Fruit fly (Drosophila melanogaster) whole organism, embryonic: ENCODE results near the gene capu.

Source experiments
- ATbp ChIP-seq: fragments of 200-800 bp; sonication (Bioruptor generic); optimal IDR thresholded peaks from 2 replicates; lab custom pipeline; 2017; ENCODE audit warnings: missing biosample characterization, mild to moderate bottlenecking, missing genetic modification characterization, missing genetic modification reagents
- Adf1 ChIP-seq: fragments of 200-800 bp; sonication (Bioruptor generic); IDR thresholded peaks from 2 replicates; pipeline ENCODE4 v1.3.6; 2022; ENCODE audit warnings: missing biosample characterization, missing genetic modification characterization
- Asciz ChIP-seq: fragments of 200-800 bp; sonication (Bioruptor generic); optimal IDR thresholded peaks from 2 replicates; lab custom pipeline; 2017; ENCODE audit warnings: missing biosample characterization, mild to moderate bottlenecking, missing genetic modification characterization, missing genetic modification reagents
- C15 ChIP-seq: fragments of 200-800 bp; sonication (Bioruptor generic); IDR thresholded peaks from 3 replicates; pipeline ENCODE4 v1.3.6; 2022; ENCODE audit warnings: missing biosample characterization, missing genetic modification characterization
- CG10321 ChIP-seq: fragments of 200-800 bp; sonication (Bioruptor generic); IDR thresholded peaks from 2 replicates; pipeline ENCODE4 v1.3.6; 2022; ENCODE audit warnings: missing biosample characterization, missing genetic modification characterization
- CG11247 ChIP-seq: fragments of 200-800 bp; sonication (Bioruptor generic); IDR thresholded peaks from 2 replicates; pipeline ENCODE4 v1.3.6; 2022; ENCODE audit warnings: missing biosample characterization, missing genetic modification characterization
- CG12299 ChIP-seq: fragments of 200-800 bp; sonication (Bioruptor generic); optimal IDR thresholded peaks from 2 replicates; lab custom pipeline; 2018; ENCODE audit warnings: missing biosample characterization, mild to moderate bottlenecking, missing genetic modification characterization
- CG1233 ChIP-seq: fragments of 200-800 bp; sonication (Bioruptor generic); optimal IDR thresholded peaks from 4 replicates; lab custom pipeline; 2018; ENCODE audit warnings: missing biosample characterization, mild to moderate bottlenecking, missing genetic modification characterization
- CG15514 ChIP-seq: fragments of 200-800 bp; sonication (Bioruptor generic); optimal IDR thresholded peaks from 3 replicates; lab custom pipeline; 2017; ENCODE audit warnings: missing biosample characterization, missing genetic modification characterization, mild to moderate bottlenecking, moderate library complexity, missing genetic modification reagents
- CG1603 ChIP-seq: fragments of 200-800 bp; sonication (Bioruptor generic); optimal IDR thresholded peaks from 2 replicates; lab custom pipeline; 2019; ENCODE audit warnings: missing biosample characterization, mild to moderate bottlenecking, missing genetic modification characterization, moderate library complexity
- CG16815 ChIP-seq: fragments of 200-800 bp; sonication (Bioruptor generic); optimal IDR thresholded peaks from 3 replicates; lab custom pipeline; 2017; ENCODE audit warnings: missing biosample characterization, mild to moderate bottlenecking, missing genetic modification characterization
- CG18619 ChIP-seq: fragments of 200-800 bp; sonication (Bioruptor generic); optimal IDR thresholded peaks from 3 replicates; lab custom pipeline; 2017; ENCODE audit warnings: missing biosample characterization, mild to moderate bottlenecking, missing genetic modification characterization
- CG18764 ChIP-seq: fragments of 200-800 bp; sonication (Bioruptor generic); optimal IDR thresholded peaks from 3 replicates; lab custom pipeline; 2016; ENCODE audit warnings: missing biosample characterization, missing genetic modification characterization
- CG31441 ChIP-seq: fragments of 200-800 bp; sonication (Bioruptor generic); IDR thresholded peaks from 2 replicates; pipeline ENCODE4 v1.3.6; 2022; ENCODE audit warnings: missing biosample characterization, missing genetic modification characterization
- CG3163 ChIP-seq: fragments of 200-800 bp; sonication (Bioruptor generic); optimal IDR thresholded peaks from 3 replicates; lab custom pipeline; 2016; ENCODE audit warnings: missing biosample characterization, missing genetic modification characterization
- CG6175 ChIP-seq: fragments of 200-800 bp; sonication (Bioruptor generic); IDR thresholded peaks from 3 replicates; pipeline ENCODE4 v1.3.6; 2022; ENCODE audit warnings: missing biosample characterization, missing genetic modification characterization
- CG7372 ChIP-seq: fragments of 200-800 bp; sonication (Bioruptor generic); IDR thresholded peaks from 2 replicates; pipeline ENCODE4 v1.3.6; 2022; ENCODE audit warnings: missing biosample characterization, missing genetic modification characterization
- CG7963 ChIP-seq: fragments of 200-800 bp; sonication (Bioruptor generic); IDR thresholded peaks from 3 replicates; pipeline ENCODE4 v1.3.6; 2022; ENCODE audit warnings: missing biosample characterization, missing genetic modification characterization; ENCODE audit not compliant: partially characterized antibody
- CG8281 ChIP-seq: fragments of 200-800 bp; sonication (Bioruptor generic); optimal IDR thresholded peaks from 2 replicates; lab custom pipeline; 2018; ENCODE audit warnings: missing biosample characterization, mild to moderate bottlenecking, missing genetic modification characterization, moderate library complexity
- Ets97D ChIP-seq: fragments of 200-800 bp; sonication (Bioruptor generic); optimal IDR thresholded peaks from 3 replicates; lab custom pipeline; 2016; ENCODE audit warnings: missing biosample characterization, missing genetic modification characterization
- Lhr ChIP-seq: fragments of 200-800 bp; sonication (Bioruptor generic); optimal IDR thresholded peaks from 3 replicates; lab custom pipeline; 2017; ENCODE audit warnings: mild to moderate bottlenecking, missing biosample characterization, missing genetic modification reagents, missing genetic modification characterization
- Med ChIP-seq: fragments of 200-800 bp; sonication (Bioruptor generic); peaks from one replicate; lab custom pipeline; 2016; ENCODE audit warnings: missing biosample characterization, missing genetic modification characterization, mild to moderate bottlenecking, inconsistent platforms, moderate library complexity
- NfI ChIP-seq: fragments of 200-800 bp; sonication (Bioruptor generic); optimal IDR thresholded peaks from 3 replicates; lab custom pipeline; 2018; ENCODE audit warnings: missing biosample characterization, mild to moderate bottlenecking, missing genetic modification characterization, moderate library complexity
- Opbp ChIP-seq: fragments of 200-800 bp; sonication (Bioruptor generic); IDR thresholded peaks from 3 replicates; pipeline ENCODE4 v1.3.6; 2022; ENCODE audit warnings: missing biosample characterization, missing genetic modification characterization; ENCODE audit not compliant: partially characterized antibody
- Rfx ChIP-seq: fragments of 200-800 bp; sonication (Bioruptor generic); IDR thresholded peaks from 2 replicates; pipeline ENCODE4 v1.3.6; 2022; ENCODE audit warnings: missing biosample characterization, missing genetic modification characterization
- Sry-β ChIP-seq: fragments of 200-800 bp; sonication (Bioruptor generic); optimal IDR thresholded peaks from 2 replicates; lab custom pipeline; 2018; ENCODE audit warnings: missing biosample characterization, mild to moderate bottlenecking, missing genetic modification characterization, moderate library complexity
- Tbp ChIP-seq: fragments of >200 bp; optimal IDR thresholded peaks from 2 replicates; lab custom pipeline; 2018; ENCODE audit warnings: missing biosample characterization, missing genetic modification characterization
- amos ChIP-seq: fragments of 200-800 bp; sonication (Bioruptor generic); IDR thresholded peaks from 2 replicates; pipeline ENCODE4 v1.3.6; 2022; ENCODE audit warnings: missing biosample characterization, missing genetic modification characterization; ENCODE audit not compliant: partially characterized antibody
- aop ChIP-seq: fragments of 200-800 bp; sonication (Bioruptor generic); IDR thresholded peaks from 2 replicates; pipeline ENCODE4 v1.3.6; 2022; ENCODE audit warnings: missing biosample characterization, missing genetic modification characterization
- br ChIP-seq: fragments of >200 bp; optimal IDR thresholded peaks from 2 replicates; lab custom pipeline; 2017
- btn ChIP-seq: fragments of 200-800 bp; sonication (Bioruptor generic); optimal IDR thresholded peaks from 2 replicates; lab custom pipeline; 2016; ENCODE audit warnings: missing biosample characterization, missing genetic modification characterization
- cas ChIP-seq: fragments of 200-800 bp; sonication (Bioruptor generic); IDR thresholded peaks from 2 replicates; pipeline ENCODE4 v1.3.6; 2022; ENCODE audit warnings: missing biosample characterization, missing genetic modification characterization
- cg ChIP-seq: fragments of 200-800 bp; sonication (Bioruptor generic); optimal IDR thresholded peaks from 3 replicates; lab custom pipeline; 2019; ENCODE audit warnings: missing biosample characterization, mild to moderate bottlenecking, missing genetic modification characterization, moderate library complexity
- corto ChIP-seq: fragments of 200-800 bp; sonication (Bioruptor generic); optimal IDR thresholded peaks from 2 replicates; lab custom pipeline; 2016; ENCODE audit warnings: missing biosample characterization, mild to moderate bottlenecking, missing genetic modification characterization, moderate library complexity
- dysf ChIP-seq: fragments of 200-800 bp; sonication (Bioruptor generic); IDR thresholded peaks from 3 replicates; pipeline ENCODE4 v1.3.6; 2022; ENCODE audit warnings: missing biosample characterization, missing genetic modification characterization
- exex ChIP-seq: fragments of 200-800 bp; sonication (Bioruptor generic); optimal IDR thresholded peaks from 4 replicates; lab custom pipeline; 2018; ENCODE audit warnings: missing biosample characterization, mild to moderate bottlenecking, missing genetic modification characterization, moderate library complexity
- eyg ChIP-seq: fragments of 200-800 bp; sonication (Bioruptor generic); optimal IDR thresholded peaks from 3 replicates; lab custom pipeline; 2016; ENCODE audit warnings: missing biosample characterization, missing genetic modification characterization
- fd64A ChIP-seq: fragments of 200-800 bp; sonication (Bioruptor generic); optimal IDR thresholded peaks from 3 replicates; lab custom pipeline; 2018; ENCODE audit warnings: missing biosample characterization, mild to moderate bottlenecking, missing genetic modification characterization
- insv ChIP-seq, 2 experiments: fragments of 200-800 bp; sonication (Bioruptor generic); optimal IDR thresholded peaks; 3 replicates each; lab custom pipeline; 2016 to 2018; ENCODE audit warnings: missing biosample characterization in 2 of 2, missing genetic modification characterization in 2 of 2
- klu ChIP-seq: fragments of 200-800 bp; sonication (Bioruptor generic); IDR thresholded peaks from 2 replicates; pipeline ENCODE4 v1.3.6; 2022; ENCODE audit warnings: missing biosample characterization, missing genetic modification characterization
- kni ChIP-seq: fragments of 200-800 bp; sonication (Bioruptor generic); optimal IDR thresholded peaks from 3 replicates; lab custom pipeline; 2017; ENCODE audit warnings: mild to moderate bottlenecking, missing biosample characterization, missing genetic modification reagents, missing genetic modification characterization
- lola ChIP-seq, 3 experiments: fragments of >200 bp in 2 of 3; fragments of 200-800 bp in 1 of 3; sonication (Bioruptor generic) in 1 of 3; optimal IDR thresholded peaks; 2 replicates each; lab custom pipeline; 2017 to 2019; ENCODE audit warnings: missing biosample characterization in 3 of 3, missing genetic modification characterization in 3 of 3, mild to moderate bottlenecking in 1 of 3, moderate library complexity in 1 of 3
- nerfin-2 ChIP-seq: fragments of 200-800 bp; sonication (Bioruptor generic); IDR thresholded peaks from 2 replicates; pipeline ENCODE4 v1.3.6; 2022; ENCODE audit warnings: missing biosample characterization, missing genetic modification characterization; ENCODE audit not compliant: partially characterized antibody
- onecut ChIP-seq: fragments of 200-800 bp; sonication (Bioruptor generic); IDR thresholded peaks from 2 replicates; pipeline ENCODE4 v1.3.6; 2022; ENCODE audit warnings: missing biosample characterization, missing genetic modification characterization
- pros ChIP-seq: fragments of 200-800 bp; sonication (Bioruptor generic); optimal IDR thresholded peaks from 3 replicates; lab custom pipeline; 2019; ENCODE audit warnings: missing biosample characterization, mild to moderate bottlenecking, missing genetic modification characterization, moderate library complexity
- rib ChIP-seq: fragments of 200-800 bp; sonication (Bioruptor generic); IDR thresholded peaks from 2 replicates; pipeline ENCODE4 v1.3.6; 2022; ENCODE audit warnings: missing biosample characterization, missing genetic modification characterization
- ssp ChIP-seq: fragments of 200-800 bp; sonication (Bioruptor generic); IDR thresholded peaks from 2 replicates; pipeline ENCODE4 v1.3.6; 2022; ENCODE audit warnings: missing biosample characterization, missing genetic modification characterization
- stc ChIP-seq: fragments of 200-800 bp; sonication (Bioruptor generic); IDR thresholded peaks from 2 replicates; pipeline ENCODE4 v1.3.6; 2022; ENCODE audit warnings: missing biosample characterization, missing genetic modification characterization
- tin ChIP-seq: fragments of 200-800 bp; sonication (Bioruptor generic); optimal IDR thresholded peaks from 3 replicates; lab custom pipeline; 2016; ENCODE audit warnings: missing biosample characterization, missing genetic modification characterization
- toy ChIP-seq: fragments of 200-800 bp; sonication (Bioruptor generic); IDR thresholded peaks from 2 replicates; pipeline ENCODE4 v1.3.6; 2022; ENCODE audit warnings: missing biosample characterization, missing genetic modification characterization
- trh ChIP-seq: fragments of 200-800 bp; sonication (Bioruptor generic); optimal IDR thresholded peaks from 2 replicates; lab custom pipeline; 2016; ENCODE audit warnings: missing biosample characterization, missing genetic modification characterization

Gene capu

DNA sequence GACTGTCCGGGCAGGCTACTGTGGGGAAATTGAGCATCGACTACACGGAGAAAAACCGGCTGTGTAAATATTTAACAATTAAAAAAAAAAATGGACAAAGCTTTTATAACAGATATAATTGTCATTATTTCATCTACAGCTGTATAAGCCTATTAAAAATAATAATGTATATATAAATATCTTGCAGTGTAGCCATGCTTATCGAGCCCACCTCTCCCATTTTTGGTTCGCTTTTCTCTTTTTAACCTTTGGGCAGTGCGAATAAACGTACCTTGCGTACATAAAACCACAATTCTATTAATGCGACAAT lies 5.9 kb downstream of the capu start (continued):
- TF ChIP-seq nerfin-2 (no peak), CG18619 (peak; percentile 35), amos (no peak), C15 (GFP tag; lab: Robert Waterston, UW) (no peak), btn (GFP tag; lab: Kevin White, UChicago) (no peak), CG15514 (GFP tag; lab: Kevin White, UChicago) (peak; percentile 43), exex (tag; lab: Kevin White, UChicago) (no peak), CG7372 (peak; percentile 65), kni (GFP tag; lab: Kevin White, UChicago) (no peak), cas (GFP tag; lab: Robert Waterston, UW) (0 out of 2 replicates have a peak, but pooled peaks have one; percentile 40), lola (GFP tag; optimal IDR thresholded peaks at IDR 0.05; lab: Kevin White, UChicago) (no peak), CG16815 (GFP tag; lab: Kevin White, UChicago) (peak; percentile 36), NfI (GFP tag; lab: Kevin White, UChicago) (peak; percentile 52), fd64A (GFP tag; lab: Kevin White, UChicago) (no peak), CG12299 (tag; lab: Kevin White, UChicago) (no peak), dysf (GFP tag; lab: Robert Waterston, UW) (no peak; the same call in 1 of the 3 replicates), pros (GFP tag; lab: Kevin White, UChicago) (no peak), tin (GFP tag; lab: Kevin White, UChicago) (peak; percentile 53), CG3163 (GFP tag; lab: Kevin White, UChicago) (no peak), CG6175 (GFP tag; lab: Robert Waterston, UW) (no peak; the same call in 1 of the 3 replicates), Ets97D (GFP tag; lab: Kevin White, UChicago) (peak; percentile 14), Med (no peak), cg (GFP tag; lab: Kevin White, UChicago) (no peak), CG18764 (GFP tag; lab: Kevin White, UChicago) (peak; percentile 39), stc (GFP tag; lab: Robert Waterston, UW) (peak; percentile 66; the same call in 1 of the 2 replicates), br (lab: Kevin White, UChicago) (no peak), ssp (GFP tag; lab: Robert Waterston, UW) (peak; percentile 48; the same call in 1 of the 2 replicates), toy (GFP tag; lab: Robert Waterston, UW) (peak; percentile 44; the same call in 1 of the 2 replicates), klu (GFP tag; lab: Robert Waterston, UW) (peak; percentile 51; the same call in 1 of the 2 replicates), CG1603 (tag; lab: Kevin White, UChicago) (peak; percentile 2), CG7963 (GFP tag; lab: Robert Waterston, UW) (no peak), rib (GFP tag; lab: Robert Waterston, UW) (no peak), CG1233 (GFP tag; lab: Kevin White, UChicago) (peak; percentile 39), CG8281 (no peak), Rfx (GFP tag; lab: Robert Waterston, UW) (peak; percentile 77), CG11247 (0 out of 2 replicates have a peak, but pooled peaks have one; percentile 48), trh (GFP tag; lab: Kevin White, UChicago) (peak; percentile 31), CG10321 (GFP tag; lab: Robert Waterston, UW) (peak; percentile 34; the same call in 1 of the 2 replicates), insv (GFP tag; optimal IDR thresholded peaks at IDR 0.05; lab: Kevin White, UChicago) (no peak), corto (GFP tag; lab: Kevin White, UChicago) (peak; percentile 81), CG31441 (GFP tag; lab: Robert Waterston, UW) (peak; percentile 27; the same call in 1 of the 2 replicates), Asciz (peak; percentile 34), Opbp (no peak), Lhr (GFP tag; lab: Kevin White, UChicago) (no peak), Adf1 (GFP tag; lab: Robert Waterston, UW) (peak; percentile 42), onecut (GFP tag; lab: Robert Waterston, UW) (peak; percentile 69), ATbp (GFP tag; lab: Kevin White, UChicago) (peak; percentile 35), Sry-β (GFP tag; lab: Kevin White, UChicago) (no peak), eyg (no peak), aop (no peak), Tbp (GFP tag; lab: Kevin White, UChicago) (no peak)
